Worm (Caenorhabditis elegans) whole organism, L1 larva: Measurements from ENCODE around the gene C14C11.7.

Source experiments
- C16A3.4 ChIP-seq: fragments of 150-350 bp; optimal IDR thresholded peaks from 2 replicates; lab custom pipeline; 2014; ENCODE audit warnings: missing biosample characterization, missing genetic modification characterization
- blmp-1 ChIP-seq: fragments of 150-350 bp; optimal IDR thresholded peaks from 2 replicates; lab custom pipeline; 2014; ENCODE audit warnings: missing biosample characterization, missing genetic modification characterization
- ceh-82 ChIP-seq, 3 experiments: fragments of 150-350 bp in 1 of 3; sonication (generic microtip) in 2 of 3; optimal IDR thresholded peaks; 2 replicates each; lab custom pipeline; 2014 to 2017; ENCODE audit warnings: missing biosample characterization in 3 of 3, missing genetic modification characterization in 3 of 3
- dsc-1 ChIP-seq: sonication (generic microtip); optimal IDR thresholded peaks from 2 replicates; lab custom pipeline; 2016; ENCODE audit warnings: mild to moderate bottlenecking, missing genetic modification characterization, missing compliant biosample characterization
- fos-1 ChIP-seq: fragments of 150-350 bp; optimal IDR thresholded peaks from 2 replicates; lab custom pipeline; 2014; ENCODE audit warnings: missing biosample characterization, missing genetic modification characterization
- hpl-2 ChIP-seq: fragments of 150-350 bp; optimal IDR thresholded peaks from 2 replicates; lab custom pipeline; 2014; ENCODE audit warnings: missing biosample characterization, missing genetic modification reagents, missing genetic modification characterization
- mdl-1 ChIP-seq, 2 experiments: fragments of 150-350 bp; optimal IDR thresholded peaks; 2 replicates each; lab custom pipeline; 2014 to 2017; ENCODE audit warnings: missing biosample characterization in 2 of 2, missing genetic modification characterization in 2 of 2, inconsistent platforms in 1 of 2
- mef-2 ChIP-seq: fragments of 150-350 bp; optimal IDR thresholded peaks from 2 replicates; lab custom pipeline; 2014; ENCODE audit warnings: missing biosample characterization, missing genetic modification characterization
- nhr-90 ChIP-seq: sonication (generic microtip); optimal IDR thresholded peaks from 2 replicates; lab custom pipeline; 2016; ENCODE audit warnings: mild to moderate bottlenecking, missing genetic modification characterization, missing compliant biosample characterization; ENCODE audit not compliant: poor library complexity
- pag-3 ChIP-seq: sonication (generic microtip); optimal IDR thresholded peaks from 2 replicates; lab custom pipeline; 2017; ENCODE audit warnings: missing genetic modification characterization, mild to moderate bottlenecking, missing compliant biosample characterization, antibody characterized with exemption, borderline replicate concordance; ENCODE audit not compliant: insufficient read depth
- pqm-1 ChIP-seq: sonication (generic microtip); optimal IDR thresholded peaks from 3 replicates; lab custom pipeline; 2017; ENCODE audit warnings: missing biosample characterization, missing genetic modification characterization
- skn-1 ChIP-seq: fragments of 150-350 bp; optimal IDR thresholded peaks from 2 replicates; lab custom pipeline; 2014; ENCODE audit warnings: missing biosample characterization, missing genetic modification characterization
- unc-86 ChIP-seq: sonication (generic microtip); optimal IDR thresholded peaks from 2 replicates; lab custom pipeline; 2016; ENCODE audit warnings: missing genetic modification characterization, missing compliant biosample characterization
- zag-1 ChIP-seq: fragments of 150-350 bp; optimal IDR thresholded peaks from 2 replicates; lab custom pipeline; 2014; ENCODE audit warnings: missing biosample characterization, missing genetic modification characterization

ce11 chrV:5695635-5696034, 29.7 kb upstream of the C14C11.7 start:
- no peak for TF ChIP-seq pag-3
- no peak for TF ChIP-seq unc-86 (tag; lab: Kevin White, UChicago)
- TF ChIP-seq mdl-1 (tag; optimal IDR thresholded peaks at IDR 0.05; lab: Kevin White, UChicago) = no peak
- TF ChIP-seq dsc-1 (tag; lab: Kevin White, UChicago) = no peak
- no peak for TF ChIP-seq mef-2
- no peak for TF ChIP-seq skn-1 (tag; lab: Kevin White, UChicago)
- no peak for TF ChIP-seq fos-1 (tag; lab: Kevin White, UChicago)
- TF ChIP-seq zag-1 (tag; lab: Kevin White, UChicago) = no peak
- TF ChIP-seq C16A3.4 = no peak
- TF ChIP-seq ceh-82 (tag; optimal IDR thresholded peaks at IDR 0.05; lab: Kevin White, UChicago) = no peak
- peak; percentile 94 for TF ChIP-seq blmp-1 (tag; lab: Kevin White, UChicago)
- no peak for TF ChIP-seq hpl-2 (GFP tag; lab: Kevin White, UChicago)
- TF ChIP-seq pqm-1 = no peak
- TF ChIP-seq nhr-90 (tag; lab: Kevin White, UChicago) = no peak
